Fruit fly (Drosophila melanogaster) whole organism, embryonic: ENCODE measurements around the gene swa.
A peak's percentile ranks its signal among the peaks of the same experiment; 100 is the strongest.

Source experiments
- Atf-2 ChIP-seq: fragments of 200-800 bp; sonication (Bioruptor generic); optimal IDR thresholded peaks from 2 replicates; lab custom pipeline; 2016; ENCODE audit warnings: missing biosample characterization, missing genetic modification characterization
- Blimp-1 ChIP-seq: fragments of 200-800 bp; sonication (Bioruptor generic); optimal IDR thresholded peaks from 3 replicates; lab custom pipeline; 2018; ENCODE audit warnings: missing biosample characterization, missing genetic modification characterization, mild to moderate bottlenecking, moderate library complexity, missing genetic modification reagents
- CG10147 ChIP-seq: fragments of 200-800 bp; sonication (Bioruptor generic); optimal IDR thresholded peaks from 2 replicates; lab custom pipeline; 2019; ENCODE audit warnings: missing biosample characterization, mild to moderate bottlenecking, missing genetic modification characterization, moderate library complexity
- CG11504 ChIP-seq: fragments of 200-800 bp; sonication (Bioruptor generic); optimal IDR thresholded peaks from 3 replicates; lab custom pipeline; 2019; ENCODE audit warnings: missing biosample characterization, mild to moderate bottlenecking, missing genetic modification characterization, moderate library complexity
- CG11695 ChIP-seq: fragments of 200-800 bp; sonication (Bioruptor generic); IDR thresholded peaks from 3 replicates; pipeline ENCODE4 v1.3.6; 2022; ENCODE audit warnings: missing biosample characterization, missing genetic modification characterization
- CG12104 ChIP-seq: fragments of 200-800 bp; sonication (Bioruptor generic); optimal IDR thresholded peaks from 3 replicates; lab custom pipeline; 2016; ENCODE audit warnings: missing biosample characterization, missing genetic modification characterization
- CG12236 ChIP-seq: fragments of 200-800 bp; sonication (Bioruptor generic); optimal IDR thresholded peaks from 2 replicates; lab custom pipeline; 2016; ENCODE audit warnings: missing biosample characterization, missing genetic modification characterization
- CG12744 ChIP-seq: fragments of 200-800 bp; sonication (Bioruptor generic); optimal IDR thresholded peaks from 2 replicates; lab custom pipeline; 2016; ENCODE audit warnings: missing biosample characterization, missing genetic modification characterization
- CG12769 ChIP-seq: fragments of 200-800 bp; sonication (Bioruptor generic); optimal IDR thresholded peaks from 2 replicates; lab custom pipeline; 2019; ENCODE audit warnings: missing biosample characterization, mild to moderate bottlenecking, missing genetic modification characterization, moderate library complexity
- CG15269 ChIP-seq: fragments of 200-800 bp; sonication (Bioruptor generic); optimal IDR thresholded peaks from 2 replicates; lab custom pipeline; 2018; ENCODE audit warnings: missing biosample characterization, mild to moderate bottlenecking, missing genetic modification characterization, moderate library complexity
- CG1603 ChIP-seq: fragments of 200-800 bp; sonication (Bioruptor generic); optimal IDR thresholded peaks from 2 replicates; lab custom pipeline; 2019; ENCODE audit warnings: missing biosample characterization, mild to moderate bottlenecking, missing genetic modification characterization, moderate library complexity
- CG16779 ChIP-seq: fragments of 200-800 bp; sonication (Bioruptor generic); IDR thresholded peaks from 2 replicates; pipeline ENCODE4 v1.3.6; 2022; ENCODE audit warnings: missing biosample characterization, missing genetic modification characterization
- CG16863 ChIP-seq: fragments of 200-800 bp; sonication (Bioruptor generic); optimal IDR thresholded peaks from 3 replicates; lab custom pipeline; 2016; ENCODE audit warnings: missing biosample characterization, missing genetic modification characterization
- CG17385 ChIP-seq: fragments of 200-800 bp; sonication (Bioruptor generic); optimal IDR thresholded peaks from 3 replicates; lab custom pipeline; 2018; ENCODE audit warnings: missing biosample characterization, mild to moderate bottlenecking, missing genetic modification characterization
- CG2889 ChIP-seq: fragments of 200-800 bp; sonication (Bioruptor generic); IDR thresholded peaks from 3 replicates; pipeline ENCODE4 v1.3.6; 2022; ENCODE audit warnings: missing biosample characterization, missing genetic modification characterization
- CG30431 ChIP-seq: fragments of 200-800 bp; sonication (Bioruptor generic); optimal IDR thresholded peaks from 2 replicates; lab custom pipeline; 2017; ENCODE audit warnings: missing biosample characterization, missing genetic modification characterization
- CG3065 ChIP-seq: fragments of 200-800 bp; sonication (Bioruptor generic); optimal IDR thresholded peaks from 2 replicates; lab custom pipeline; 2016; ENCODE audit warnings: missing biosample characterization, missing genetic modification characterization
- CG4404 ChIP-seq: fragments of 200-800 bp; sonication (Bioruptor generic); IDR thresholded peaks from 2 replicates; pipeline ENCODE4 v1.3.6; 2022; ENCODE audit warnings: missing biosample characterization, missing genetic modification characterization
- CG4854 ChIP-seq: fragments of 200-800 bp; sonication (Bioruptor generic); optimal IDR thresholded peaks from 2 replicates; lab custom pipeline; 2016; ENCODE audit warnings: missing biosample characterization, missing genetic modification characterization, inconsistent platforms
- CG7357 ChIP-seq: fragments of 200-800 bp; sonication (Bioruptor generic); IDR thresholded peaks from 3 replicates; pipeline ENCODE4 v1.3.6; 2022; ENCODE audit warnings: missing biosample characterization, missing genetic modification characterization
- CG7745 ChIP-seq: fragments of 200-800 bp; sonication (Bioruptor generic); optimal IDR thresholded peaks from 2 replicates; lab custom pipeline; 2018; ENCODE audit warnings: missing biosample characterization, mild to moderate bottlenecking, missing genetic modification characterization, moderate library complexity
- CG8388 ChIP-seq: fragments of 200-800 bp; sonication (Bioruptor generic); optimal IDR thresholded peaks from 2 replicates; lab custom pipeline; 2019; ENCODE audit warnings: missing biosample characterization, mild to moderate bottlenecking, missing genetic modification characterization, moderate library complexity
- Eip74EF ChIP-seq, 2 experiments: fragments of 200-800 bp in 1 of 2; fragments of >200 bp in 1 of 2; sonication (Bioruptor generic) in 1 of 2; optimal IDR thresholded peaks; 2 replicates each; lab custom pipeline; 2017 to 2019; ENCODE audit warnings: missing biosample characterization in 2 of 2, missing genetic modification characterization in 2 of 2, mild to moderate bottlenecking in 1 of 2, moderate library complexity in 1 of 2
- Gug ChIP-seq: fragments of 200-800 bp; sonication (Bioruptor generic); IDR thresholded peaks from 4 replicates; pipeline ENCODE4 v1.3.6; 2022; ENCODE audit warnings: missing biosample characterization, missing genetic modification characterization
- Hmr ChIP-seq: fragments of 200-800 bp; sonication (Bioruptor generic); optimal IDR thresholded peaks from 3 replicates; lab custom pipeline; 2017; ENCODE audit warnings: mild to moderate bottlenecking, missing biosample characterization, missing genetic modification reagents, missing genetic modification characterization
- Meics ChIP-seq: fragments of 200-800 bp; sonication (Bioruptor generic); optimal IDR thresholded peaks from 2 replicates; lab custom pipeline; 2017; ENCODE audit warnings: missing biosample characterization, mild to moderate bottlenecking, missing genetic modification characterization
- Nf-YC ChIP-seq: fragments of 200-800 bp; optimal IDR thresholded peaks from 3 replicates; lab custom pipeline; 2019; ENCODE audit warnings: missing biosample characterization, mild to moderate bottlenecking, missing genetic modification characterization, moderate library complexity
- Spps ChIP-seq: fragments of 200-800 bp; sonication (Bioruptor generic); optimal IDR thresholded peaks from 2 replicates; lab custom pipeline; 2018; ENCODE audit warnings: missing biosample characterization, mild to moderate bottlenecking, missing genetic modification characterization
- Vsx1 ChIP-seq: fragments of 200-800 bp; sonication (Bioruptor generic); optimal IDR thresholded peaks from 2 replicates; lab custom pipeline; 2017; ENCODE audit warnings: missing biosample characterization, mild to moderate bottlenecking, missing genetic modification characterization, missing genetic modification reagents
- Xbp1 ChIP-seq: fragments of 200-800 bp; sonication (Bioruptor generic); optimal IDR thresholded peaks from 3 replicates; lab custom pipeline; 2016; ENCODE audit warnings: missing biosample characterization, mild to moderate bottlenecking, missing genetic modification characterization
- ap ChIP-seq: fragments of 200-800 bp; sonication (Bioruptor generic); IDR thresholded peaks from 2 replicates; pipeline ENCODE4 v1.3.6; 2022; ENCODE audit warnings: missing biosample characterization, missing genetic modification characterization
- ara ChIP-seq: fragments of 200-800 bp; sonication (Bioruptor generic); IDR thresholded peaks from 2 replicates; pipeline ENCODE4 v1.3.6; 2022; ENCODE audit warnings: missing biosample characterization, missing genetic modification characterization
- ash1 ChIP-seq: fragments of 200-800 bp; sonication (Bioruptor generic); optimal IDR thresholded peaks from 2 replicates; lab custom pipeline; 2018; ENCODE audit warnings: missing biosample characterization, mild to moderate bottlenecking, missing genetic modification characterization
- chm ChIP-seq: fragments of 200-800 bp; sonication (Bioruptor generic); IDR thresholded peaks from 2 replicates; pipeline ENCODE4 v1.3.6; 2022; ENCODE audit warnings: missing biosample characterization, missing genetic modification characterization
- crc ChIP-seq: fragments of 200-800 bp; sonication (Bioruptor generic); optimal IDR thresholded peaks from 2 replicates; lab custom pipeline; 2016; ENCODE audit warnings: missing biosample characterization, missing genetic modification characterization
- disco-r ChIP-seq: fragments of 200-800 bp; sonication (Bioruptor generic); optimal IDR thresholded peaks from 2 replicates; lab custom pipeline; 2016; ENCODE audit warnings: missing biosample characterization, missing genetic modification characterization
- dysf ChIP-seq: fragments of 200-800 bp; sonication (Bioruptor generic); IDR thresholded peaks from 3 replicates; pipeline ENCODE4 v1.3.6; 2022; ENCODE audit warnings: missing biosample characterization, missing genetic modification characterization
- grn ChIP-seq: fragments of 200-800 bp; sonication (Bioruptor generic); optimal IDR thresholded peaks from 3 replicates; lab custom pipeline; 2017; ENCODE audit warnings: missing biosample characterization, missing genetic modification characterization
- jing ChIP-seq: fragments of 200-800 bp; sonication (Bioruptor generic); optimal IDR thresholded peaks from 2 replicates; lab custom pipeline; 2018; ENCODE audit warnings: missing biosample characterization, mild to moderate bottlenecking, missing genetic modification characterization
- ken ChIP-seq: fragments of 200-800 bp; sonication (Bioruptor generic); IDR thresholded peaks from 3 replicates; pipeline ENCODE4 v1.3.6; 2022; ENCODE audit warnings: missing biosample characterization, missing genetic modification characterization
- kni ChIP-seq: fragments of 200-800 bp; sonication (Bioruptor generic); optimal IDR thresholded peaks from 3 replicates; lab custom pipeline; 2017; ENCODE audit warnings: mild to moderate bottlenecking, missing biosample characterization, missing genetic modification reagents, missing genetic modification characterization
- lab ChIP-seq: fragments of 200-800 bp; sonication (Bioruptor generic); optimal IDR thresholded peaks from 3 replicates; lab custom pipeline; 2017; ENCODE audit warnings: missing biosample characterization, missing genetic modification characterization, mild to moderate bottlenecking, moderate library complexity, missing genetic modification reagents
- lilli ChIP-seq: fragments of 200-800 bp; sonication (Bioruptor generic); optimal IDR thresholded peaks from 3 replicates; lab custom pipeline; 2016; ENCODE audit warnings: missing biosample characterization, missing genetic modification characterization
- maf-S ChIP-seq: fragments of 200-800 bp; sonication (Bioruptor generic); optimal IDR thresholded peaks from 2 replicates; lab custom pipeline; 2016; ENCODE audit warnings: missing biosample characterization, missing genetic modification characterization
- pros ChIP-seq: fragments of 200-800 bp; sonication (Bioruptor generic); optimal IDR thresholded peaks from 3 replicates; lab custom pipeline; 2019; ENCODE audit warnings: missing biosample characterization, mild to moderate bottlenecking, missing genetic modification characterization, moderate library complexity
- slbo ChIP-seq: fragments of 200-800 bp; sonication (Bioruptor generic); IDR thresholded peaks from 2 replicates; pipeline ENCODE4 v1.3.6; 2022; ENCODE audit warnings: missing biosample characterization, missing genetic modification characterization
- stc ChIP-seq: fragments of 200-800 bp; sonication (Bioruptor generic); IDR thresholded peaks from 2 replicates; pipeline ENCODE4 v1.3.6; 2022; ENCODE audit warnings: missing biosample characterization, missing genetic modification characterization
- stwl ChIP-seq: fragments of 200-800 bp; sonication (Bioruptor generic); optimal IDR thresholded peaks from 3 replicates; lab custom pipeline; 2018; ENCODE audit warnings: missing biosample characterization, mild to moderate bottlenecking, missing genetic modification characterization, moderate library complexity
- tll ChIP-seq, 2 experiments: fragments of 200-800 bp in 1 of 2; fragments of >200 bp in 1 of 2; sonication (Bioruptor generic) in 1 of 2; optimal IDR thresholded peaks; 2 replicates each; lab custom pipeline; 2017 to 2019; ENCODE audit warnings: missing biosample characterization in 2 of 2, missing genetic modification characterization in 2 of 2, mild to moderate bottlenecking in 1 of 2, moderate library complexity in 1 of 2

Gene swa

dm6 chrX:6339970-6340548 is 25.4 kb downstream of the swa start (continued):
- TF ChIP-seq ash1 (no peak), CG11695 (peak; percentile 67; the same call in 2 of the 3 replicates), tll (GFP tag; optimal IDR thresholded peaks at IDR 0.05; lab: Kevin White, UChicago) (no peak), chm (GFP tag; lab: Robert Waterston, UW) (peak; percentile 44; the same call in 1 of the 2 replicates), ken (GFP tag; lab: Robert Waterston, UW) (0 out of 3 replicates have a peak, but pooled peaks have one; percentile 46), maf-S (GFP tag; lab: Kevin White, UChicago) (peak; percentile 17), lilli (GFP tag; lab: Kevin White, UChicago) (peak; percentile 59), CG4854 (peak; percentile 18), kni (no peak), CG12236 (no peak), CG8388 (peak; percentile 48), crc (GFP tag; lab: Kevin White, UChicago) (no peak), CG17385 (peak; percentile 36), lab (GFP tag; lab: Kevin White, UChicago) (peak; percentile 71), CG1603 (tag; lab: Kevin White, UChicago) (peak; percentile 68), dysf (peak; percentile 67), slbo (GFP tag; lab: Robert Waterston, UW) (peak; percentile 77), CG7745 (tag; lab: Kevin White, UChicago) (no peak), Atf-2 (GFP tag; lab: Kevin White, UChicago) (no peak), ara (GFP tag; lab: Robert Waterston, UW) (peak; percentile 62; the same call in 1 of the 2 replicates), stwl (tag; lab: Kevin White, UChicago) (no peak), CG10147 (GFP tag; lab: Kevin White, UChicago) (peak; percentile 16), CG30431 (GFP tag; lab: Kevin White, UChicago) (no peak), Xbp1 (GFP tag; lab: Kevin White, UChicago) (peak; percentile 52), CG15269 (tag; lab: Kevin White, UChicago) (peak; percentile 59), Blimp-1 (GFP tag; lab: Kevin White, UChicago) (peak; percentile 88), Hmr (GFP tag; lab: Kevin White, UChicago) (peak; percentile 13), CG12104 (GFP tag; lab: Kevin White, UChicago) (peak; percentile 41), CG2889 (GFP tag; lab: Robert Waterston, UW) (peak; percentile 57; the same call in 1 of the 3 replicates), stc (GFP tag; lab: Robert Waterston, UW) (peak; percentile 61), Gug (GFP tag; lab: Robert Waterston, UW) (0 out of 4 replicates have a peak, but pooled peaks have one; percentile 17), CG12769 (tag; lab: Kevin White, UChicago) (peak; percentile 68), CG16863 (GFP tag; lab: Kevin White, UChicago) (no peak), Eip74EF (GFP tag; optimal IDR thresholded peaks at IDR 0.05; lab: Kevin White, UChicago) (peak in 1 of 2 experiments; percentile 39), CG16779 (GFP tag; lab: Robert Waterston, UW) (no peak), Spps (peak; percentile 22), CG11504 (peak; percentile 52), ap (GFP tag; lab: Robert Waterston, UW) (0 out of 2 replicates have a peak, but pooled peaks have one; percentile 29), disco-r (GFP tag; lab: Kevin White, UChicago) (no peak), grn (GFP tag; lab: Kevin White, UChicago) (no peak), CG3065 (GFP tag; lab: Kevin White, UChicago) (no peak), Nf-YC (tag; lab: Kevin White, UChicago) (no peak), jing (no peak), Meics (GFP tag; lab: Kevin White, UChicago) (no peak), CG12744 (GFP tag; lab: Kevin White, UChicago) (no peak), Vsx1 (GFP tag; lab: Kevin White, UChicago) (no peak), CG4404 (peak; percentile 22; the same call in 1 of the 2 replicates), pros (GFP tag; lab: Kevin White, UChicago) (no peak), CG7357 (GFP tag; lab: Robert Waterston, UW) (peak; percentile 28; the same call in 1 of the 3 replicates)
